Worm (Caenorhabditis elegans): ENCODE measurements around the gene snap-29.

- TF ChIP-seq ama-1 (optimal IDR thresholded peaks at IDR 0.05) (no peak), tra-4 (tag; optimal IDR thresholded peaks at IDR 0.05) (no peak), tbx-11 (GFP tag; IDR thresholded peaks at IDR 0.05) (no peak)
These were observed 5.8 kb upstream of the snap-29 start for ce11 chrIII:8770243-8770642.
